Fruit fly (Drosophila melanogaster): Measurements from ENCODE around the gene AttD.

AttD gene

DNA sequence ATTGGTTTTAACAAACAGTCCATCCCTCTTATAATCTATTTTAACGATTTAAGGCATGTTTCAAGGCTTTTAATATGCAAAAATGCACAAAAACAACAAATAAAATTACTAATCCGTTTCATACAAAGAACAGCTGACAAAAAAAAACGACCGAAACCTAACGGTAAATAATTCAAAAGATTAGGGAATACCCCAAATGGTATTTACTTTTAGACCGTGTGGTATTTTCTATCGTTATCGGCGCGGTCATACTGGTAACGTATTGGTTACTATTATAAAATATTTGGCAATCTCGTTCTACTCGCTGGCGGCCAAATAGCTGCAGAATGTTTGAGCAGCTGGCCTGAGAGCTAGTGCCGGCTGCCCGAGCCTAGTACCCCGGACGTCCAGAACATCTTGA, 19.2 kb upstream of the AttD start, which contains the start of gene sll (continued):
- TF ChIP-seq Dll (GFP tag; IDR thresholded peaks at IDR 0.05; ENCODE audit: partially characterized antibody) (peak; percentile 64; the same call in 2 of the 4 replicates), lola (GFP tag; optimal IDR thresholded peaks at IDR 0.05) (peak in 1 of 3 experiments; percentile 1), CG14710 (tag; optimal IDR thresholded peaks at IDR 0.05) (peak; percentile 15), CG14965 (GFP tag; optimal IDR thresholded peaks at IDR 0.05; ENCODE audit: borderline replicate concordance) (no peak), hbn (GFP tag; IDR thresholded peaks at IDR 0.05; ENCODE audit: partially characterized antibody) (no peak), Vsx1 (GFP tag; optimal IDR thresholded peaks at IDR 0.05) (no peak), gce (GFP tag; IDR thresholded peaks at IDR 0.05) (no peak), kah (GFP tag; optimal IDR thresholded peaks at IDR 0.05) (no peak), bbx (GFP tag; IDR thresholded peaks at IDR 0.05; ENCODE audit: partially characterized antibody) (peak; percentile 35; the same call in 1 of the 2 replicates), CG12391 (tag; optimal IDR thresholded peaks at IDR 0.05) (peak; percentile 9), MESR4 (GFP tag; optimal IDR thresholded peaks at IDR 0.05) (peak; percentile 51), zen (tag; optimal IDR thresholded peaks at IDR 0.05) (no peak), CG16813 (GFP tag; IDR thresholded peaks at IDR 0.05; ENCODE audit: partially characterized antibody) (0 out of 3 replicates have a peak, but pooled peaks have one; percentile 21), HmgD (GFP tag; optimal IDR thresholded peaks at IDR 0.05) (no peak), ash1 (GFP tag; optimal IDR thresholded peaks at IDR 0.05) (no peak), E2f1 (GFP tag; IDR thresholded peaks at IDR 0.05) (no peak), gem (tag; optimal IDR thresholded peaks at IDR 0.05) (peak; percentile 27), CG15514 (GFP tag; optimal IDR thresholded peaks at IDR 0.05) (peak; percentile 38), sens-2 (GFP tag; IDR thresholded peaks at IDR 0.05) (no peak)

DNA sequence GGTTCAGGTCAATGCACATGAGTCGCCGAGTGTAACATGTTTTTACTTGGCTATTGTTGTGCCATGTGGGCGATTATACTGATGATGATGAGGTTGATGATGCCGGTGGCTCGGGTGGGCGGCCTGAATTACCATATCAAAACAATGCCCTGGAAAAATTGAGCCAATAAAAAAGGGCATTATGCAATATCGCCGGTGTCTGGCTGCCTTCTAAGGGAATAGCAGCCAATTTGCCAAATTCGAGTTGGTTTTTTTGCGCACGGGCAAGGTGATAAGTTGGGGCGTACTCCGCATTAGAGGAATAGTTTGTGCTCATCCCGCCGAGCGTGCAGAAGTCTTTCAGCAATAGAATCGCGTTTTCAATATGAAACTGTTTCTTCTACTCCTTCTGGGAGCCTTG, 16.0 kb upstream of the AttD start, which contains the start of gene CG14329:
CG14329 (plus strand) TSS at position 301 of the 400 bp plus-strand sequence.
- TF ChIP-seq BEAF-32 (GFP tag; optimal IDR thresholded peaks at IDR 0.05) (no peak), sr (GFP tag; IDR thresholded peaks at IDR 0.05) (0 out of 3 replicates have a peak, but pooled peaks have one; percentile 22), CG17829 (tag; optimal IDR thresholded peaks at IDR 0.05) (no peak), CTCF (GFP tag; optimal IDR thresholded peaks at IDR 0.05) (no peak), NK7.1 (GFP tag; optimal IDR thresholded peaks at IDR 0.05) (no peak)

DNA sequence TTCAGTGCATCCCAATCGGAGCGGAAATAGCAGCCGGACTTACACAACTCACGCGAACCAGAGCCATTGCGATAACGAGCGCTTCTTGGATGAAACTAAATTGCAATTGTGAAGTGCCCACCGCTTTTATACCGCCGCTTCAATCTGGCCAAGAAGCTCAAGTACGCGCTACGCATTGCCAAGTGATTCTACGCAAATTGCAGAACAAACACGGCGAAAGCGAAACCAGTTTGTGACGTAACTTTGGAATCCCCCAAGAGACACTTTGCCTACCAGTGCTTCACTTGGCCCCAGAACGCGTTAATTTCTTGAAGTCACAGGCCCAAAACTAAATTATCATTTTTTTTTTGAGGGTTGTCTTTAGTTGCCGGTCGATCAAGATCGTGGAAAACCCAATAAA, 13.7 kb upstream of the AttD start, which contains the start of gene Edg91:
Edg91 (minus strand) TSS at position 101 of the 400 bp plus-strand sequence.
- no peak for TF ChIP-seq Med (GFP tag)
- peak; percentile 65; the same call in 1 of the 4 replicates for TF ChIP-seq chinmo (GFP tag; IDR thresholded peaks at IDR 0.05; ENCODE audit: partially characterized antibody)

- TF ChIP-seq gem (tag; optimal IDR thresholded peaks at IDR 0.05) (peak; percentile 66), PHDP (tag; optimal IDR thresholded peaks at IDR 0.05) (peak; percentile 11), CG2202 (tag; optimal IDR thresholded peaks at IDR 0.05) (no peak), CG13424 (tag; optimal IDR thresholded peaks at IDR 0.05) (peak; percentile 49), dm (GFP tag; optimal IDR thresholded peaks at IDR 0.05) (no peak), Gsc (GFP tag; IDR thresholded peaks at IDR 0.05) (no peak), Poxn (GFP tag; IDR thresholded peaks at IDR 0.05) (no peak), Dek (tag; optimal IDR thresholded peaks at IDR 0.05) (peak; percentile 15), row (GFP tag; IDR thresholded peaks at IDR 0.05) (peak; percentile 25; the same call in 1 of the 3 replicates), grau (tag; optimal IDR thresholded peaks at IDR 0.05) (peak; percentile 45), CG15269 (tag; optimal IDR thresholded peaks at IDR 0.05) (peak; percentile 61), Sox102F (GFP tag; optimal IDR thresholded peaks at IDR 0.05) (peak; percentile 10), CG31365 (tag; optimal IDR thresholded peaks at IDR 0.05) (no peak), CG9817 (tag; optimal IDR thresholded peaks at IDR 0.05) (no peak), CG11560 (tag; IDR thresholded peaks at IDR 0.05) (no peak), aop (GFP tag; IDR thresholded peaks at IDR 0.05) (no peak), Ptx1 (GFP tag; IDR thresholded peaks at IDR 0.05) (peak; percentile 48), fd3F (GFP tag; optimal IDR thresholded peaks at IDR 0.05) (peak; percentile 44), CG12155 (GFP tag; optimal IDR thresholded peaks at IDR 0.05) (no peak), slbo (GFP tag; IDR thresholded peaks at IDR 0.05) (peak; percentile 9; the same call in 1 of the 2 replicates), CoRest (tag; optimal IDR thresholded peaks at IDR 0.05) (peak; percentile 53)
Observed at dm6 chr3R:17611836-17612235, 13.2 kb upstream of the AttD start.
